Worm (Caenorhabditis elegans): ENCODE results near the gene C23H3.2.

DNA sequence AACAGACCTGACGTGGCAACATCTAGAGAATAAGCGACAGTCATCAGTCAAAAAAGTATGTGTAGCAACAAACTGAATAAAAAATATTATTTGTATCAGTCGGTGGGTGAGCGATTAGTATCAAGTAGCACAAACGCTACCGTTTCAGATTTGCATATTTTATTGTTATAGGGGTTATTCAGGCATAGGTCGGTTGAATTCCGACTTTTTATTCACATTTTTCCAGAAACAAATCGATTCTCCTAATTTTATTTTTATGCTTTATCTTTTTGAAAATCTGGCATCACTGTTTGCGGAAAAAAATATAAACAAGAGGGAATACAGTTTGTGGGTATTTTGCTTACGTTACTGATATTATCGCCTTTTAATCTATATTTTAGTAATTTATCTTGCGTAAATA lies 49.3 kb upstream of the C23H3.2 start, which contains the start of gene best-4:
- no peak for TF ChIP-seq dao-5 (tag; optimal IDR thresholded peaks at IDR 0.05)
- TF ChIP-seq W03F9.2 (tag; optimal IDR thresholded peaks at IDR 0.05) = no peak
- no peak for TF ChIP-seq him-1 (tag; optimal IDR thresholded peaks at IDR 0.05)
